Fruit fly (Drosophila melanogaster): ENCODE measurements around the gene Prm.

DNA sequence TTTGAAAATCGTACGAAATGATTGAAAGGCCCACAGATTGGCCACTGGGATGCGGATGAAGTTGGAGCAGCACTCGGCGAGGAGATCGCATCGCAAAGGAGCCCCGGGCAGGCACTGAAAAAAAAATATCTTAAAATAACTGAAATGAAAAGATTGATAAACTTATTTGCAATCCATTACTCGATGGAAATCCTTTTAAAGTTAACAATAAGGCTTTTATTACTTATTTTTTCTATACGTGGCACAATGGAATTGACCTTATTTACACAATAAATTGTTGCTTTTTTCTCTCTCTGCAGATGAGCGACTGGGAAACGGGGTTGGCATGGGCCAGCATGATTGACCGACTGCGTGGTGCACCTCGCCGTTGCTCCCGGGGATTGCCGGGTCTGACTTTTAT, 6.2 kb upstream of the Prm start:
- TF ChIP-seq Sin3A (optimal IDR thresholded peaks at IDR 0.05), result no peak
- TF ChIP-seq insv (optimal IDR thresholded peaks at IDR 0.05), result no peak
- TF ChIP-seq psq (optimal IDR thresholded peaks at IDR 0.05), result no peak
- no peak for TF ChIP-seq Myc (optimal IDR thresholded peaks at IDR 0.05)
- TF ChIP-seq ttk (optimal IDR thresholded peaks at IDR 0.05), result no peak
- no peak for TF ChIP-seq h (optimal IDR thresholded peaks at IDR 0.05)

Measured in Kc167 (cell line).